Fruit fly (Drosophila melanogaster): ENCODE results near the gene Cad74A.

dm6 chr3L:17358490-17358889 is 20.8 kb downstream of the Cad74A start:
- TF ChIP-seq Hr4 (GFP tag; optimal IDR thresholded peaks at IDR 0.05) (no peak), pdm3 (GFP tag; optimal IDR thresholded peaks at IDR 0.05) (no peak), Ets21C (GFP tag; optimal IDR thresholded peaks at IDR 0.05) (no peak), CG11762 (GFP tag; optimal IDR thresholded peaks at IDR 0.05; ENCODE audit: insufficient read depth) (no peak), svp (GFP tag) (no peak), topi (GFP tag; optimal IDR thresholded peaks at IDR 0.05) (no peak), Lpt (GFP tag; optimal IDR thresholded peaks at IDR 0.05) (no peak), CG6854 (GFP tag; optimal IDR thresholded peaks at IDR 0.05) (no peak), CG6808 (GFP tag; optimal IDR thresholded peaks at IDR 0.05) (no peak), dac (GFP tag; optimal IDR thresholded peaks at IDR 0.05) (no peak), Gug (GFP tag; IDR thresholded peaks at IDR 0.05) (no peak)

Data from whole organism, prepupa.